Fruit fly (Drosophila melanogaster): ENCODE measurements around the gene Efa6.

The Efa6 gene

DNA sequence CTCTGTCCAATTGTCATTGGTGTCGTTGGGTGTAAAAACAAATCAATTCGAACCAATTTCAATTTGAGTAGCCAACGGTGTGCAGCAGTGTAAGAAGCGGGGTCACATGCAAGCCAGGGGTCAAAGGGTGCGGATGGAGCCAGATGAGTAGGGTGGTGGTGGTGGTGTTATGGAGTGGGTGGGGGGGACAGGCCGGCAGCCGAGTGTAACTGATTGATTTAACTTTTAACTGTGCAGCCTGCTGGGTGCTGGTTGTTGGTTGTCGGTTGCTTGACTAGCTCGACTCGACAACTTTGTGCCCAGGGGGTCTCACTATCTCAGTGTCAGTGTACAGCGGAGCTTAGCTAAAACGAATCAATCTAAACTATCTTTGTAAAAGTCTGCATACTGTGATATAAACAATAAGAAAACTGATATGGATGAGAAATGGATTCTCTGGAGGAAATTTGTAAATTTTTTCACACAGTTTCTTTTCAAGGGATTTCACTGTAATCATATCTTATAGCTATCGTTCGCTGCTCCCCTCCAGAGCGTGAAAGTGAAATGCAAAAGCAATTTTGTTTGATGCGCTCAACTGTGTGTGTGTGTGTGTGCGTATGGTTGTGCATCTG, 9.9 kb downstream of the Efa6 start (continued):
- TF ChIP-seq Dp (GFP tag; optimal IDR thresholded peaks at IDR 0.05) (no peak), shn (GFP tag; optimal IDR thresholded peaks at IDR 0.05) (peak; percentile 35), CG8281 (tag; optimal IDR thresholded peaks at IDR 0.05) (peak; percentile 10), Hand (GFP tag; optimal IDR thresholded peaks at IDR 0.05) (no peak), D19A (tag; optimal IDR thresholded peaks at IDR 0.05) (no peak), CG12219 (GFP tag; optimal IDR thresholded peaks at IDR 0.05) (no peak), CG32767 (GFP tag; IDR thresholded peaks at IDR 0.05) (peak; percentile 35; the same call in 1 of the 2 replicates), vnd (GFP tag; IDR thresholded peaks at IDR 0.05; ENCODE audit: partially characterized antibody) (no peak), CG6765 (GFP tag; optimal IDR thresholded peaks at IDR 0.05) (no peak), Sry-β (GFP tag; optimal IDR thresholded peaks at IDR 0.05) (peak; percentile 3), CG15696 (tag; optimal IDR thresholded peaks at IDR 0.05) (no peak), CG7987 (GFP tag; optimal IDR thresholded peaks at IDR 0.05) (no peak), CTCF (GFP tag; optimal IDR thresholded peaks at IDR 0.05) (no peak), CG18011 (GFP tag; optimal IDR thresholded peaks at IDR 0.05) (no peak), chinmo (GFP tag; IDR thresholded peaks at IDR 0.05; ENCODE audit: partially characterized antibody) (no peak), CG18476 (GFP tag; optimal IDR thresholded peaks at IDR 0.05) (peak; percentile 26), scrt (GFP tag; optimal IDR thresholded peaks at IDR 0.05) (no peak), maf-S (GFP tag; optimal IDR thresholded peaks at IDR 0.05) (peak; percentile 32), CG4854 (GFP tag; optimal IDR thresholded peaks at IDR 0.05) (no peak), Hr39 (optimal IDR thresholded peaks at IDR 0.05) (no peak), rib (GFP tag; IDR thresholded peaks at IDR 0.05) (no peak), CG9817 (tag; optimal IDR thresholded peaks at IDR 0.05) (peak; percentile 74), Abd-B (GFP tag; optimal IDR thresholded peaks at IDR 0.05) (no peak), ems (GFP tag; optimal IDR thresholded peaks at IDR 0.05) (peak; percentile 6), run (tag; optimal IDR thresholded peaks at IDR 0.05) (peak; percentile 28), tio (GFP tag; optimal IDR thresholded peaks at IDR 0.05) (no peak), fd102C (GFP tag; optimal IDR thresholded peaks at IDR 0.05) (no peak), pzg (GFP tag; optimal IDR thresholded peaks at IDR 0.05) (no peak), phol (tag; optimal IDR thresholded peaks at IDR 0.05) (peak; percentile 77), CG15269 (tag; optimal IDR thresholded peaks at IDR 0.05) (no peak), CG6854 (GFP tag; optimal IDR thresholded peaks at IDR 0.05) (no peak), her (GFP tag; optimal IDR thresholded peaks at IDR 0.05) (peak; percentile 55), gfzf (GFP tag; optimal IDR thresholded peaks at IDR 0.05) (no peak), aop (GFP tag; IDR thresholded peaks at IDR 0.05) (0 out of 2 replicates have a peak, but pooled peaks have one; percentile 5), ssp (GFP tag; IDR thresholded peaks at IDR 0.05) (peak; percentile 74), Six4 (GFP tag; optimal IDR thresholded peaks at IDR 0.05) (peak; percentile 56), so (GFP tag; IDR thresholded peaks at IDR 0.05) (peak; percentile 75; the same call in 2 of the 3 replicates), en (GFP tag; optimal IDR thresholded peaks at IDR 0.05) (peak; percentile 45), Doc3 (GFP tag; IDR thresholded peaks at IDR 0.05; ENCODE audit: partially characterized antibody) (no peak), kah (GFP tag; optimal IDR thresholded peaks at IDR 0.05) (no peak), CG14710 (tag; optimal IDR thresholded peaks at IDR 0.05) (peak; percentile 50), CG33557 (GFP tag; optimal IDR thresholded peaks at IDR 0.05) (peak; percentile 57), lola (GFP tag; optimal IDR thresholded peaks at IDR 0.05) (no peak), ash1 (GFP tag; optimal IDR thresholded peaks at IDR 0.05) (no peak), CG2678 (tag; optimal IDR thresholded peaks at IDR 0.05) (peak; percentile 79), CG17802 (tag; optimal IDR thresholded peaks at IDR 0.05) (peak; percentile 34), CG3163 (GFP tag; optimal IDR thresholded peaks at IDR 0.05) (peak; percentile 15), Stat92E (GFP tag; optimal IDR thresholded peaks at IDR 0.05) (no peak), HLH4C (GFP tag; IDR thresholded peaks at IDR 0.05; ENCODE audit: partially characterized antibody) (no peak)
